Worm (Caenorhabditis elegans): ENCODE results near the gene C55A6.1.

The C55A6.1 gene

ce11 chrV:11513432-11513831, 8.7 kb upstream of the C55A6.1 start, which contains the start of gene C55A6.3:
Gene C55A6.3 (minus strand): TSS chrV:11513532.
- no peak for TF ChIP-seq W03F9.2 (tag; optimal IDR thresholded peaks at IDR 0.05)
- TF ChIP-seq him-1 (tag; optimal IDR thresholded peaks at IDR 0.05): no peak
- TF ChIP-seq dao-5 (tag; optimal IDR thresholded peaks at IDR 0.05): no peak

ce11 chrV:11508773-11509172, 4.0 kb upstream of the C55A6.1 start, which contains the start of gene ttll-5:
Gene ttll-5 (plus strand): TSS chrV:11509060.
- no peak for TF ChIP-seq W03F9.2 (tag; optimal IDR thresholded peaks at IDR 0.05)
- TF ChIP-seq him-1 (tag; optimal IDR thresholded peaks at IDR 0.05): no peak
- TF ChIP-seq dao-5 (tag; optimal IDR thresholded peaks at IDR 0.05): no peak

- no peak for TF ChIP-seq W03F9.2 (tag; optimal IDR thresholded peaks at IDR 0.05)
- no peak for TF ChIP-seq dao-5 (tag; optimal IDR thresholded peaks at IDR 0.05)
Observed at ce11 chrV:11506347-11506746, 1.6 kb upstream of the C55A6.1 start.

ce11 chrV:11503081-11503751, 1.6 kb downstream of the C55A6.1 start, which contains the start of gene C55A6.12:
Gene C55A6.12 (minus strand): TSS chrV:11503131.
- TF ChIP-seq W03F9.2 (tag; optimal IDR thresholded peaks at IDR 0.05) (no peak), dao-5 (tag; optimal IDR thresholded peaks at IDR 0.05) (no peak), him-1 (tag; optimal IDR thresholded peaks at IDR 0.05) (no peak)

ce11 chrV:11500980-11501379, 3.8 kb downstream of the C55A6.1 start:
- TF ChIP-seq W03F9.2 (tag; optimal IDR thresholded peaks at IDR 0.05) (no peak), dao-5 (tag; optimal IDR thresholded peaks at IDR 0.05) (no peak), him-1 (tag; optimal IDR thresholded peaks at IDR 0.05) (no peak)

ce11 chrV:11499786-11500185, 5.0 kb downstream of the C55A6.1 start:
- TF ChIP-seq him-1 (tag; optimal IDR thresholded peaks at IDR 0.05) (no peak), dao-5 (tag; optimal IDR thresholded peaks at IDR 0.05) (no peak), W03F9.2 (tag; optimal IDR thresholded peaks at IDR 0.05) (no peak)

ce11 chrV:11497475-11497874, 7.3 kb downstream of the C55A6.1 start:
- TF ChIP-seq W03F9.2 (tag; optimal IDR thresholded peaks at IDR 0.05) (no peak), him-1 (tag; optimal IDR thresholded peaks at IDR 0.05) (no peak), dao-5 (tag; optimal IDR thresholded peaks at IDR 0.05) (no peak)

ce11 chrV:11496283-11496682, 8.5 kb downstream of the C55A6.1 start, which contains the start of gene htrl-1:
Gene htrl-1 (minus strand): TSS chrV:11496383.
- TF ChIP-seq him-1 (tag; optimal IDR thresholded peaks at IDR 0.05) (no peak), dao-5 (tag; optimal IDR thresholded peaks at IDR 0.05) (no peak), W03F9.2 (tag; optimal IDR thresholded peaks at IDR 0.05) (no peak)

- TF ChIP-seq dao-5 (tag; optimal IDR thresholded peaks at IDR 0.05): no peak
- no peak for TF ChIP-seq him-1 (tag; optimal IDR thresholded peaks at IDR 0.05)
- no peak for TF ChIP-seq W03F9.2 (tag; optimal IDR thresholded peaks at IDR 0.05)
Observed at ce11 chrV:11492456-11492855, 12.3 kb downstream of the C55A6.1 start, which contains the start of gene T11F9.21. Gene T11F9.21 (plus strand): TSS chrV:11492756.

- no peak for TF ChIP-seq W03F9.2 (tag; optimal IDR thresholded peaks at IDR 0.05)
- no peak for TF ChIP-seq dao-5 (tag; optimal IDR thresholded peaks at IDR 0.05)
- TF ChIP-seq him-1 (tag; optimal IDR thresholded peaks at IDR 0.05): no peak
Observed at ce11 chrV:11490382-11490781, 14.4 kb downstream of the C55A6.1 start, which contains the start of gene dhs-19. Gene dhs-19 (minus strand): TSS chrV:11490482.

ce11 chrV:11488288-11488687, 16.5 kb downstream of the C55A6.1 start:
- TF ChIP-seq W03F9.2 (tag; optimal IDR thresholded peaks at IDR 0.05) (no peak), dao-5 (tag; optimal IDR thresholded peaks at IDR 0.05) (no peak), him-1 (tag; optimal IDR thresholded peaks at IDR 0.05) (no peak)

ce11 chrV:11486680-11487079, 18.1 kb downstream of the C55A6.1 start, which contains the start of gene T11F9.10:
Gene T11F9.10 (plus strand): TSS chrV:11486980.
- TF ChIP-seq him-1 (tag; optimal IDR thresholded peaks at IDR 0.05) (no peak), dao-5 (tag; optimal IDR thresholded peaks at IDR 0.05) (no peak), W03F9.2 (tag; optimal IDR thresholded peaks at IDR 0.05) (no peak)

- TF ChIP-seq dao-5 (tag; optimal IDR thresholded peaks at IDR 0.05) (no peak), W03F9.2 (tag; optimal IDR thresholded peaks at IDR 0.05) (no peak), him-1 (tag; optimal IDR thresholded peaks at IDR 0.05) (no peak)
Observed at ce11 chrV:11485558-11485957, 19.2 kb downstream of the C55A6.1 start, which contains the start of gene srh-1. Gene srh-1 (plus strand): TSS chrV:11485858.

- TF ChIP-seq W03F9.2 (tag; optimal IDR thresholded peaks at IDR 0.05): no peak
- no peak for TF ChIP-seq dao-5 (tag; optimal IDR thresholded peaks at IDR 0.05)
- no peak for TF ChIP-seq him-1 (tag; optimal IDR thresholded peaks at IDR 0.05)
Observed at ce11 chrV:11484404-11484803, 20.4 kb downstream of the C55A6.1 start.

Data from whole organism, L4/young adult.